Worm (Caenorhabditis elegans) whole organism, dauer: ENCODE results near the gene lrx-1.

Source experiments
- unc-62 ChIP-seq: sonication (generic microtip); optimal IDR thresholded peaks from 2 replicates; lab custom pipeline; 2017; ENCODE audit warnings: missing biosample characterization, missing genetic modification reagents, missing genetic modification characterization

Gene lrx-1

ce11 chrV:12252272-12252671, at the start of gene lrx-1:
Gene lrx-1 (plus strand): TSS chrV:12252572.
- TF ChIP-seq unc-62 (GFP tag; lab: Kevin White, UChicago) = no peak

DNA sequence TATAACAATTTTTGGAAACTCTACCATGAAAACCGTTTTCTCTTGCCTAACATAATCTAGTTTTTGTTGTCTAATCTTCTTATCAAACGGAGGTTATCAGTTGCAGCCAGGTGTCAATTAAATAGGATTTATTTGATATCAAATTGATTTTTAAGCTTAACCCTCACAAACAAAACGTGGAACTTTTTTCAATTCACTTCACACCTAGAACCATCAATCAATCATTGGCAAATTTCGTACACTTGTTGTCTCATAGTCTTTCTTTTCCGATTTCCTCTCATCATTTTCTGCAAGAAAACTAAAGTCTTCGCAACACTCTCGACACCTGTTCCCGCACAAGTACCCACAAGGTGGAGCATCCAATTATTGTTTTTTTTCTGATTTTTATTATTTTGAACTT, 43.7 kb upstream of the lrx-1 start:
- no peak for TF ChIP-seq unc-62 (GFP tag; lab: Kevin White, UChicago)

DNA sequence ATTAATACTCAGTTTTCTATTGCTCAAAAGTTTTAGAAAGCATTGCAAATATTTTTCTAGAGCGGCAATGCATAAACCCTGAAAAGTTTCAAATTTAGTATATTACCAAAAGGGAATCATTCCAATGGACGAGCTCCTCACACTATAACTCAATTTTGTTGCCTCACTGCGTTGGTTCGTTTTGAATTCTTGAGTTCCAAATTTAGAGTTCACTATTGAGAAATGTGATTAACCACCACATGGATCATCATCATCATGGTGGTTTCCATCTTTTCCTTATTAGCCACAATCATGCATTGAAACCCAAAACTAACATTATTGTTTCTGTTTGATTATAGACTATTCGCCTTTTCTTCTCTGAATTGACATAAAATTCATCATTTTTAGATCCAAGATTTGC, 42.4 kb upstream of the lrx-1 start:
- no peak for TF ChIP-seq unc-62 (GFP tag; lab: Kevin White, UChicago)

ce11 chrV:12211090-12211489, 41.3 kb upstream of the lrx-1 start:
- no peak for TF ChIP-seq unc-62 (GFP tag; lab: Kevin White, UChicago)

ce11 chrV:12213027-12213426, 39.3 kb upstream of the lrx-1 start, which contains the start of gene vab-8:
Gene vab-8 (plus strand): TSS chrV:12213327.
- no peak for TF ChIP-seq unc-62 (GFP tag; lab: Kevin White, UChicago)

DNA sequence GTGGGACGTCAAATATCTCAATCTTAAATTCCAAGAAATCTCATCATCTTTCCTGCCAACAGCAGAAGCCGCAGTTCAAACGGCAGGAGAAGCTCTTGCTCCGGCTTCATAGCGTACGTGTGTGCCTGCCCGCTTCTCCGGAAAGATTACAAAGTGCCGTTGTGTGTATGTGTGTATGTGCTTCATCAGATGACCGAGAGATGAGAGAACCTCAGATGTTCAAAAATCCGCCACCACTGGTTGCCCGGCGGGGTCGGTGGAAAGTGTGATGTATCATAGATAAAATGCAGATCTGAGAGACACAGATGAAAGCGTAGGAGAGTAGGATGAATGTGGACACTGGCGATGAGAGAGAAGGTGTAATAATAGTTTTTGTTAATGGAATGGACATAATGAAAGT, 18.9 kb upstream of the lrx-1 start:
- no peak for TF ChIP-seq unc-62 (GFP tag; lab: Kevin White, UChicago)

ce11 chrV:12234293-12235004, 17.9 kb upstream of the lrx-1 start, which contains the start of gene myo-3:
Gene myo-3 (minus strand): TSS chrV:12234343.
- no peak for TF ChIP-seq unc-62 (GFP tag; lab: Kevin White, UChicago)

DNA sequence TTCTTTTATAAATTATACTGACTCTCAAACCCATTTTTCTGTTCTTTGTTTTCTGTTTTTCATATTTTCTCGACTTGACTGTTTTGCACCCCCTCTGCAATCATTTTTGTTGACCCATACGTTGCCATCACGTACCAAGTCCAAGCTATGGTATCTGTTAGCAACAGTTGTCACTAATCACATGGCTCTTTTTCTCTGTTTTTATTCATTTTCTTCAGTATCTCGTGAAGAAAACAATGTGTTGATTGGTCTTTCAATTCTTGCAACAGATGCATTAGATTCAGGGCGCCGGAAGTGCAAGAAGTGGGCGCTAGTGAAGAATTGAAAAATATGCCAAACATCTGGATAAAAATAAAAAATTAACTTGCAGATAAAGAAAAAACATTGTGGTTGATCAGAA, 16.9 kb upstream of the lrx-1 start:
- TF ChIP-seq unc-62 (GFP tag; lab: Kevin White, UChicago) = no peak

DNA sequence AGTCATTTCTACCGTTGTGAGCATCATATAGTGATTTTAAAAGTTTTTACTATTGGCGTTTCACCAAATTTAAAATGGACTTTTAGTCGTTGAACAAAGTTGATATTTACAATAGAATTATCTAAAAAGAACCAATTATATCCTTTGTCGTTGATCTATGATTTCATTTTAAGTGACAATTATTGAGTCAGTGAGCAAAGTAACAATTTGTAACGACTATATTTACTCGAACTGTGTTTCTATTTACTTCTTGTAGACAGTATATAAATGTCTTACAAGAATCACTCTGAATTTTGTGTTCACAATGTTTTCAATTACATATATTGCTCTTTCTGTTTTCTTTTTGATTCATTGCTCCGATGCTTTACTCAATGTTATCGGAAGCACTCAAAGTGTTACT, 11.2 kb upstream of the lrx-1 start, which contains the start of gene ttr-22:
Gene ttr-22 (plus strand): TSS at position 301 of the 400 bp plus-strand sequence.
- TF ChIP-seq unc-62 (GFP tag; lab: Kevin White, UChicago) = no peak

ce11 chrV:12244980-12245742, 7.2 kb upstream of the lrx-1 start, which contains the start of the genes T04H1.13, slfl-5 and rad-50:
Gene T04H1.13 (minus strand): TSS chrV:12245030.
Gene slfl-5 (minus strand): TSS chrV:12245044.
Gene rad-50 (plus strand): TSS chrV:12245646.
- no peak for TF ChIP-seq unc-62 (GFP tag; lab: Kevin White, UChicago)

DNA sequence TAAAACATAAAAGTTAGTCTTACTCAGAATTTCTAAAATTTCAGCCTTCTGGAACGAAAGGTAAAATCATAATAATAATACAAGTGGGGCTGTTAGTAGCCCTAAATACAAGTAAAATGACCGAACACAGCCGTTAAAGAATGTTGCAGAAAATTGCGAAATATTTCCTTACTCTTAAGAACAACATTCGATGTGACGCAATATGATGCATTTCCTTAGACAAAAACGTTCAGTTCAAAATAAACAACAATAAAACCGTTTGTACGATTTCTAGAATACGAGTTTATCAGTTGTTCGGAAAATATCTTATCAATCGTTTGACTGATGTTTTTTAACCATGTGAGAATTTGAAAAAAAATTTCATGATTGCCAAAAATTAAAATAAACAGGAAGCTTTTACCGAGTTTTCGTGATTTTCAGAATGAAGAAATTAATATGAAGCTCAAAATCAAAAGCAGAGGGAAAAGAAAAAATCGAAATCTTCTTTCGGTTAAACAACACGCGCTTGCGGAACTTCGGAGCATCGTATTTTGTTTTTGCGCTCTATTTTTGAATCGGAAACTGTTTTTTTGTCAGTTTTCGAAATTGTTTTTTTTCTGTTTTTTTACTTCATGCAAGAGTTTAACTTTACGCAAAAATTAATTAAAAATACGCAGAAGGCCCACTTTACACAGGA, 6.5 kb upstream of the lrx-1 start:
- no peak for TF ChIP-seq unc-62 (GFP tag; lab: Kevin White, UChicago)

ce11 chrV:12251041-12251440, 1.3 kb upstream of the lrx-1 start, which contains the start of gene T04H1.5:
Gene T04H1.5 (plus strand): TSS chrV:12251341.
- TF ChIP-seq unc-62 (GFP tag; lab: Kevin White, UChicago) = no peak

DNA sequence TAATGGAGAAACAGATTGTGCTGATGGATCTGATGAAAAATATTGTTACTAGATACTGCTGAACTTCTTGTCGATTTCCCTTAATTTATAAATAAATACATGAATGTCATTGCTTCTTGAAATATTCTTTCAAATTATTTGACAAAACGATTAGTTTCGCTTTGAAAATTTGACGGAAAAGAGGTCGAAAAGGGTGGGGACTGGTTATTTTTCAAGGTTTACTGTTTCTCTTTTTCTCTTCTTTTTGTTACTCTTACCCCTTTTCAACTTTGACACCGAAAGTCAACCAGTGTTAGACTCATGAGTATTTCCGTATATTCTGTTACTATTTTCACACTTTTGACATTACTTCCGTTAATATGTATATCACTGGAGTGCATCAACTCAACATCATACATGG, 3.0 kb downstream of the lrx-1 start, which contains the start of gene T04H1.12:
Gene T04H1.12 (plus strand): TSS at position 301 of the 400 bp plus-strand sequence.
- TF ChIP-seq unc-62 (GFP tag; lab: Kevin White, UChicago) = no peak

- no peak for TF ChIP-seq unc-62 (GFP tag; lab: Kevin White, UChicago)
Measured at ce11 chrV:12256398-12256797, 4.0 kb downstream of the lrx-1 start, which contains the start of gene ugt-55. Gene ugt-55 (plus strand): TSS chrV:12256698.

- no peak for TF ChIP-seq unc-62 (GFP tag; lab: Kevin White, UChicago)
Measured at ce11 chrV:12258922-12259321, 6.5 kb downstream of the lrx-1 start, which contains the start of gene ugt-56. Gene ugt-56 (plus strand): TSS chrV:12258982.
